Fruit fly (Drosophila melanogaster): ENCODE measurements around the gene b.

Gene b

dm6 chr2L:13835002-13835910 is 14.2 kb downstream of the b start, which contains the start of the genes mRpS23 and CenG1A (continued):
- peak; percentile 100 for TF ChIP-seq Ssrp (tag; optimal IDR thresholded peaks at IDR 0.05)
- peak; percentile 99 for TF ChIP-seq shn (GFP tag; optimal IDR thresholded peaks at IDR 0.05)
- peak; percentile 100 for TF ChIP-seq CG6854 (GFP tag; optimal IDR thresholded peaks at IDR 0.05)
- peak; percentile 99 for TF ChIP-seq ERR (GFP tag; optimal IDR thresholded peaks at IDR 0.05)
- peak; percentile 99 for TF ChIP-seq MESR4 (GFP tag; optimal IDR thresholded peaks at IDR 0.05)
- peak; percentile 79; the same call in 1 of the 2 replicates for TF ChIP-seq CG2129 (GFP tag; IDR thresholded peaks at IDR 0.05; ENCODE audit: partially characterized antibody)
- peak; percentile 100 for TF ChIP-seq Gug (GFP tag; IDR thresholded peaks at IDR 0.05)
- peak; percentile 53 to 80 for TF ChIP-seq tll (GFP tag; optimal IDR thresholded peaks at IDR 0.05)
- peak; percentile 100 for TF ChIP-seq CG16779 (GFP tag; IDR thresholded peaks at IDR 0.05)
- TF ChIP-seq lab (GFP tag; optimal IDR thresholded peaks at IDR 0.05): peak; percentile 100
- peak; percentile 99 for TF ChIP-seq YL-1 (GFP tag; optimal IDR thresholded peaks at IDR 0.05)
- peak; percentile 100 for TF ChIP-seq ase (GFP tag; IDR thresholded peaks at IDR 0.05)
- peak; percentile 99 for TF ChIP-seq ewg (GFP tag; optimal IDR thresholded peaks at IDR 0.05)
- peak; percentile 97 for TF ChIP-seq ssp (GFP tag; IDR thresholded peaks at IDR 0.05)
- peak; percentile 100 for TF ChIP-seq unpg (GFP tag; optimal IDR thresholded peaks at IDR 0.05)
- TF ChIP-seq gcm2 (GFP tag; optimal IDR thresholded peaks at IDR 0.05): peak; percentile 99
- TF ChIP-seq Atf3 (GFP tag; optimal IDR thresholded peaks at IDR 0.05): peak; percentile 100
- peak; percentile 99 for TF ChIP-seq CG11085 (GFP tag; IDR thresholded peaks at IDR 0.05)
- peak; percentile 60 for TF ChIP-seq zf30C (GFP tag; optimal IDR thresholded peaks at IDR 0.05)
- peak; percentile 99 for TF ChIP-seq eyg (GFP tag; optimal IDR thresholded peaks at IDR 0.05)
- peak; percentile 99 for TF ChIP-seq CG3407 (GFP tag; optimal IDR thresholded peaks at IDR 0.05)
- TF ChIP-seq amos (GFP tag; IDR thresholded peaks at IDR 0.05; ENCODE audit: partially characterized antibody): peak; percentile 64; the same call in 1 of the 2 replicates
- peak; percentile 89 for TF ChIP-seq bigmax (GFP tag; optimal IDR thresholded peaks at IDR 0.05)
- peak; percentile 85 for TF ChIP-seq sna (GFP tag; IDR thresholded peaks at IDR 0.05; ENCODE audit: partially characterized antibody)
- TF ChIP-seq CG4328 (GFP tag; optimal IDR thresholded peaks at IDR 0.05): peak; percentile 99
- TF ChIP-seq Gsc (GFP tag; IDR thresholded peaks at IDR 0.05): peak; percentile 99
- peak; percentile 55 for TF ChIP-seq Sin3A (optimal IDR thresholded peaks at IDR 0.05)
- peak; percentile 100 for TF ChIP-seq CG4730 (GFP tag; IDR thresholded peaks at IDR 0.05)
- TF ChIP-seq wor (GFP tag; IDR thresholded peaks at IDR 0.05): peak; percentile 100
- TF ChIP-seq CG11247 (GFP tag; IDR thresholded peaks at IDR 0.05): peak; percentile 100
- peak; percentile 98 for TF ChIP-seq trem (tag; optimal IDR thresholded peaks at IDR 0.05)
- peak; percentile 94 for TF ChIP-seq ftz-f1 (GFP tag; optimal IDR thresholded peaks at IDR 0.05)
- TF ChIP-seq CG18262 (tag; optimal IDR thresholded peaks at IDR 0.05): peak; percentile 100
- TF ChIP-seq CG8924 (tag; optimal IDR thresholded peaks at IDR 0.05): peak; percentile 100
- TF ChIP-seq jing (GFP tag; optimal IDR thresholded peaks at IDR 0.05): peak; percentile 100
- TF ChIP-seq CG9609 (GFP tag; optimal IDR thresholded peaks at IDR 0.05): peak; percentile 100
- TF ChIP-seq CG9727 (GFP tag; optimal IDR thresholded peaks at IDR 0.05): peak; percentile 99
- no peak for TF ChIP-seq prd (optimal IDR thresholded peaks at IDR 0.05)
- TF ChIP-seq prd (GFP tag; IDR thresholded peaks at IDR 0.05): peak; percentile 100
- TF ChIP-seq CG17568 (GFP tag; optimal IDR thresholded peaks at IDR 0.05): peak; percentile 100
- TF ChIP-seq fru (optimal IDR thresholded peaks at IDR 0.05): no peak
- TF ChIP-seq TFAM (GFP tag; optimal IDR thresholded peaks at IDR 0.05): peak; percentile 97
- peak; percentile 99 for TF ChIP-seq Lhr (GFP tag; optimal IDR thresholded peaks at IDR 0.05)
- peak; percentile 100 for TF ChIP-seq CG6689 (GFP tag; IDR thresholded peaks at IDR 0.05)
- TF ChIP-seq sd (tag; optimal IDR thresholded peaks at IDR 0.05): peak; percentile 99
- TF ChIP-seq mam (GFP tag; optimal IDR thresholded peaks at IDR 0.05): peak; percentile 100
- peak; percentile 100 for TF ChIP-seq CG18619 (GFP tag; optimal IDR thresholded peaks at IDR 0.05)
- peak; percentile 100 for TF ChIP-seq chif (GFP tag; optimal IDR thresholded peaks at IDR 0.05)
- peak; percentile 99 for TF ChIP-seq Hmx (GFP tag; optimal IDR thresholded peaks at IDR 0.05)

Data from whole organism, embryonic.